Worm (Caenorhabditis elegans) whole organism, late embryonic: ENCODE measurements around the gene spl-1.

Experiments used
- F13H6.1 ChIP-seq: sonication (generic microtip); optimal IDR thresholded peaks from 2 replicates; lab custom pipeline; 2016; ENCODE audit warnings: missing genetic modification characterization, missing compliant biosample characterization
- elt-2 ChIP-seq: sonication (generic microtip); optimal IDR thresholded peaks from 2 replicates; lab custom pipeline; 2016; ENCODE audit warnings: missing genetic modification reagents, missing genetic modification characterization, missing compliant biosample characterization

DNA sequence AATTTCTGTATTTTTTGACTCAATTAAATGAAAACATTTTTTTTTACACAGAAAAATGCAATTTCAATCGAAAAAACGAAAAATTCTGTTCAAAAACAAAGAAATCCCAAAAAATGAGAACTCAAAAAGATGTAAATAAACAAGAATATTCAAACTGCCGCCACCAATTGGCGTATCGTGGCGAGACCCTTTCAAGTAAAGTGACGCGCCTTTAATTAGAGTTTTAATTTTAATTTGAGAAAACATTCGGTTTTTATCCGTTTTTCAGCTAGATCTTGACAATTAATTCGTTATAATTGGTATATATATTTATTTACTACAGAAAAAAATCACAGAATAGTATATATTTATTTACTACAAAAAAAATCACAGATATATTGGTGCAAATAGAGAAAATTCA is 3.4 kb downstream of the spl-1 start:
- no peak for TF ChIP-seq F13H6.1
- TF ChIP-seq elt-2 = no peak
